Worm (Caenorhabditis elegans): ENCODE measurements around the gene inpp-5K.

DNA sequence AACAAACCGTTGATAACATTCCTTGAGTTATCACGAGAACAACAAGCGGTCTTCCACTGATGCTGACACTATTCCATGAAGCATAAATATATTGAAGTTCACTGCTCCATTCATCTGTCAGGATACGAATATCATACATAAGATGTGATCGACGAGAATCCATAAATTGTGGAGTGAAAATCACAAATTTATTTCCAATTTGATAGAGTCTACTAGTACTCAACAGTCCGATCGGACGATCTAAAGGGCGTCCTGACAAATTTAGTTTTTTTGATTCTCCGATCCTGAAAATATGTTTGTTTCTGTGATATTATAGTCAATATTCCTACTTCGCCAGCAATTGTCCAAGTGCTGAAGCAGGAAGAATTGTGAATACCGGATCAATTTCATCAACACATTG is 18.9 kb downstream of the inpp-5K start:
- TF ChIP-seq mdl-1 (tag; optimal IDR thresholded peaks at IDR 0.05) (no peak), fos-1 (tag; optimal IDR thresholded peaks at IDR 0.05) (no peak), skn-1 (tag; optimal IDR thresholded peaks at IDR 0.05) (no peak), aly-2 (tag; optimal IDR thresholded peaks at IDR 0.05) (no peak), egl-27 (tag; optimal IDR thresholded peaks at IDR 0.05) (no peak), nhr-10 (tag; optimal IDR thresholded peaks at IDR 0.05) (no peak), snpc-4 (tag; optimal IDR thresholded peaks at IDR 0.05) (no peak), ama-1 (optimal IDR thresholded peaks at IDR 0.05) (no peak), lsy-2 (tag; optimal IDR thresholded peaks at IDR 0.05) (no peak), ztf-4 (tag; optimal IDR thresholded peaks at IDR 0.05) (no peak), elt-1 (tag; optimal IDR thresholded peaks at IDR 0.05) (no peak), R02D3.7 (tag; optimal IDR thresholded peaks at IDR 0.05) (no peak), nhr-11 (tag; optimal IDR thresholded peaks at IDR 0.05) (no peak), elt-3 (tag; optimal IDR thresholded peaks at IDR 0.05) (no peak)

All from whole organism, L2 larva.